Fruit fly (Drosophila melanogaster): Measurements from ENCODE around the gene CG6813.

The CG6813 gene

dm6 chr3R:11606679-11607078 lies 19.8 kb downstream of the CG6813 start (continued):
- TF ChIP-seq CG18262 (tag; optimal IDR thresholded peaks at IDR 0.05): peak; percentile 13

- TF ChIP-seq nerfin-1 (tag; optimal IDR thresholded peaks at IDR 0.05) (no peak), odd (GFP tag; optimal IDR thresholded peaks at IDR 0.05) (no peak), btn (GFP tag; optimal IDR thresholded peaks at IDR 0.05) (no peak), Ets65A (GFP tag) (no peak), sob (GFP tag; IDR thresholded peaks at IDR 0.05) (0 out of 2 replicates have a peak, but pooled peaks have one; percentile 20), CG9727 (GFP tag; optimal IDR thresholded peaks at IDR 0.05) (no peak), croc (GFP tag; conservative IDR thresholded peaks at IDR 0.05) (no peak), chm (GFP tag; IDR thresholded peaks at IDR 0.05) (peak; percentile 30; the same call in 1 of the 2 replicates), ewg (GFP tag; optimal IDR thresholded peaks at IDR 0.05) (peak; percentile 32), Taf1 (GFP tag; IDR thresholded peaks at IDR 0.05) (no peak), H2.0 (GFP tag; IDR thresholded peaks at IDR 0.05) (0 out of 2 replicates have a peak, but pooled peaks have one; percentile 3), CG7928 (GFP tag; optimal IDR thresholded peaks at IDR 0.05) (no peak), Aef1 (GFP tag; IDR thresholded peaks at IDR 0.05) (peak; percentile 33; the same call in 1 of the 3 replicates), CG17186 (GFP tag; optimal IDR thresholded peaks at IDR 0.05) (no peak), Elba2 (GFP tag; optimal IDR thresholded peaks at IDR 0.05) (no peak), ara (GFP tag; IDR thresholded peaks at IDR 0.05) (no peak), CG13296 (GFP tag; optimal IDR thresholded peaks at IDR 0.05) (no peak), MTF-1 (GFP tag; optimal IDR thresholded peaks at IDR 0.05; ENCODE audit: borderline replicate concordance) (peak; percentile 25), CG34224 (GFP tag; IDR thresholded peaks at IDR 0.05; ENCODE audit: partially characterized antibody) (peak; percentile 84), CG8359 (GFP tag; optimal IDR thresholded peaks at IDR 0.05; ENCODE audit: borderline replicate concordance) (no peak), D (optimal IDR thresholded peaks at IDR 0.05) (no peak), D (GFP tag; optimal IDR thresholded peaks at IDR 0.05) (no peak), CG31441 (GFP tag; IDR thresholded peaks at IDR 0.05) (no peak), Opbp (GFP tag; IDR thresholded peaks at IDR 0.05; ENCODE audit: partially characterized antibody) (peak; percentile 48; the same call in 1 of the 3 replicates), Adf1 (GFP tag; IDR thresholded peaks at IDR 0.05) (no peak), CG31365 (tag; optimal IDR thresholded peaks at IDR 0.05) (no peak), CG7745 (tag; optimal IDR thresholded peaks at IDR 0.05) (no peak), CG2199 (GFP tag; IDR thresholded peaks at IDR 0.05) (no peak; the same call in 2 of the 3 replicates), Sox102F (GFP tag; optimal IDR thresholded peaks at IDR 0.05) (no peak), CG2129 (GFP tag; IDR thresholded peaks at IDR 0.05; ENCODE audit: partially characterized antibody) (no peak), CG10431 (GFP tag; optimal IDR thresholded peaks at IDR 0.05) (no peak), CG18262 (tag; optimal IDR thresholded peaks at IDR 0.05) (no peak), CG11247 (GFP tag; IDR thresholded peaks at IDR 0.05) (no peak), NK7.1 (GFP tag; optimal IDR thresholded peaks at IDR 0.05) (no peak), Dip3 (GFP tag; optimal IDR thresholded peaks at IDR 0.05) (no peak), Dp (GFP tag; optimal IDR thresholded peaks at IDR 0.05) (no peak), Atf3 (GFP tag; optimal IDR thresholded peaks at IDR 0.05) (no peak), CG8478 (optimal IDR thresholded peaks at IDR 0.05) (no peak), TFAM (GFP tag; optimal IDR thresholded peaks at IDR 0.05) (no peak), stc (GFP tag; IDR thresholded peaks at IDR 0.05) (peak; percentile 32; the same call in 1 of the 2 replicates), CG5180 (GFP tag; optimal IDR thresholded peaks at IDR 0.05) (no peak), CG1603 (tag; optimal IDR thresholded peaks at IDR 0.05) (no peak), en (GFP tag; optimal IDR thresholded peaks at IDR 0.05) (no peak), C15 (GFP tag; IDR thresholded peaks at IDR 0.05) (no peak), hb (GFP tag; IDR thresholded peaks at IDR 0.05; ENCODE audit: partially characterized antibody) (no peak), pb (GFP tag; optimal IDR thresholded peaks at IDR 0.05) (no peak), CG14965 (GFP tag; optimal IDR thresholded peaks at IDR 0.05; ENCODE audit: borderline replicate concordance) (no peak)
Observed at dm6 chr3R:11604654-11605436, 21.6 kb downstream of the CG6813 start.

Data from whole organism, embryonic.